Worm (Caenorhabditis elegans): ENCODE data around the gene C33C12.4.

DNA sequence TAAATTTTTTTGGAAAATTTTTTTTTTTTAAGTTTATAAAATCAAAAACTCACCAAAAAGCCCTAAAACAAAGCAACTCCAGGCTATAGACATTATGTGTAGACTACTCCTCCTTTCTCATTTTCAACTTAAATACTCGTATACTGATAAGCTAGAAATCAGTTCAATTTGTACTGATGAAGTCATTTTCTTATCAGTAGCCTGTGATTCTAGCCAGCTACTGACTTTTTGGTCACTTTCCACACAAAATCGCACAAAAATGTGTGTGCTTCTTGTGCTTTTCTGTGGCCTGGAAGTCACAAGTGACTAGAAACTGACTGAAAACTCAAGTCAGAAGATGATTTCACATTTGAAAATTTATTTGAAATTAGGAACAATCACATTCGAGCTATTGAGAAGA, 20.1 kb upstream of the C33C12.4 start, which contains the start of gene gba-2:
- TF ChIP-seq zag-1 (tag; optimal IDR thresholded peaks at IDR 0.05) (no peak), ama-1 (optimal IDR thresholded peaks at IDR 0.05) (no peak), unc-62 (GFP tag; optimal IDR thresholded peaks at IDR 0.05) (no peak), nhr-25 (tag; optimal IDR thresholded peaks at IDR 0.05) (no peak)
